Fruit fly (Drosophila melanogaster): ENCODE measurements around the gene GlcAT-P.

dm6 chr3L:11169299-11170181, 27.8 kb downstream of the GlcAT-P start, which contains the start of the genes wls and Adck5:
- no peak for TF ChIP-seq CG8478 (optimal IDR thresholded peaks at IDR 0.05)
- no peak for TF ChIP-seq CTCF (optimal IDR thresholded peaks at IDR 0.05)
